Worm (Caenorhabditis elegans) whole organism, young adult: Measurements from ENCODE around the gene srh-233.

Experiments
- B0019.2 ChIP-seq: fragments of 200-800 bp; sonication (Bioruptor generic); conservative IDR thresholded peaks from 2 replicates; pipeline ENCODE4 v1.3.6; 2022; ENCODE audit warnings: missing genetic modification reagents, missing genetic modification characterization, missing compliant biosample characterization
- F23B12.7 ChIP-seq: sonication (generic microtip); optimal IDR thresholded peaks from 2 replicates; lab custom pipeline; 2017; ENCODE audit warnings: missing genetic modification characterization, mild to moderate bottlenecking, missing compliant biosample characterization, antibody characterized with exemption, moderate library complexity; ENCODE audit not compliant: insufficient read depth
- attf-6 ChIP-seq: fragments of 200-800 bp; sonication (Bioruptor generic); IDR thresholded peaks from 2 replicates; pipeline ENCODE4 v1.3.6; 2022; ENCODE audit warnings: missing genetic modification reagents, missing genetic modification characterization, missing compliant biosample characterization
- ceh-27 ChIP-seq: fragments of 200-800 bp; sonication (Bioruptor generic); optimal IDR thresholded peaks from 2 replicates; lab custom pipeline; 2018; ENCODE audit warnings: mild to moderate bottlenecking, missing genetic modification characterization, moderate library complexity, missing compliant biosample characterization
- dpff-1 ChIP-seq: sonication (generic microtip); optimal IDR thresholded peaks from 2 replicates; lab custom pipeline; 2017; ENCODE audit warnings: mild to moderate bottlenecking, missing genetic modification characterization, missing compliant biosample characterization
- egl-44 ChIP-seq: fragments of 200-800 bp; sonication (Bioruptor generic); IDR thresholded peaks from 2 replicates; pipeline ENCODE4 v1.3.6; 2022; ENCODE audit warnings: missing genetic modification reagents, missing genetic modification characterization, missing compliant biosample characterization
- him-1 ChIP-seq: sonication (generic microtip); optimal IDR thresholded peaks from 2 replicates; lab custom pipeline; 2016; ENCODE audit warnings: missing genotype, missing genetic modification reagents, missing genetic modification characterization, missing compliant biosample characterization
- hlh-26 ChIP-seq: fragments of 200-800 bp; sonication (Bioruptor generic); conservative IDR thresholded peaks from 2 replicates; pipeline ENCODE4 v1.3.6; 2022; ENCODE audit warnings: missing genetic modification reagents, missing genetic modification characterization, missing compliant biosample characterization
- nhr-80 ChIP-seq: sonication (generic microtip); optimal IDR thresholded peaks from 2 replicates; lab custom pipeline; 2016; ENCODE audit warnings: missing genetic modification characterization, missing compliant biosample characterization
- pha-4 ChIP-seq: fragments of 150-350 bp; sonication (generic microtip); optimal IDR thresholded peaks from 2 replicates; lab custom pipeline; 2014; ENCODE audit warnings: missing biosample characterization, missing genetic modification reagents, missing genetic modification characterization
- snpc-4 ChIP-seq, 5 experiments: fragments of 150-350 bp in 1 of 5; sonication (generic microtip) in 4 of 5; optimal IDR thresholded peaks; 2 replicates each; lab custom pipeline; 2014 to 2018; ENCODE audit warnings: missing genetic modification characterization in 5 of 5, missing biosample characterization in 3 of 5, antibody characterized with exemption in 2 of 5, mild to moderate bottlenecking in 2 of 5, missing compliant biosample characterization in 2 of 5, missing genotype in 2 of 5, moderate library complexity in 2 of 5, missing genetic modification reagents in 1 of 5
- ztf-18 ChIP-seq: sonication (generic microtip); optimal IDR thresholded peaks from 2 replicates; lab custom pipeline; 2016; ENCODE audit warnings: missing genotype, mild to moderate bottlenecking, missing genetic modification characterization, missing compliant biosample characterization

- TF ChIP-seq pha-4 (tag; lab: Kevin White, UChicago) (no peak), him-1 (tag; lab: Kevin White, UChicago) (no peak), ztf-18 (tag; lab: Kevin White, UChicago) (no peak), attf-6 (GFP tag; lab: Robert Waterston, UW) (no peak), snpc-4 (GFP tag; optimal IDR thresholded peaks at IDR 0.05; lab: Kevin White, UChicago) (no peak), snpc-4 (tag; optimal IDR thresholded peaks at IDR 0.05; lab: Kevin White, UChicago) (no peak), egl-44 (no peak), nhr-80 (no peak), B0019.2 (GFP tag; lab: Robert Waterston, UW) (no peak), F23B12.7 (tag; lab: Kevin White, UChicago) (no peak), dpff-1 (no peak), hlh-26 (GFP tag; lab: Robert Waterston, UW) (no peak), ceh-27 (GFP tag; lab: Kevin White, UChicago) (no peak)
Observed at ce11 chrV:20034912-20035311, 14.3 kb upstream of the srh-233 start.
